Fruit fly (Drosophila melanogaster) whole organism, embryonic: ENCODE results near the gene Hexo1.

Source experiments
- Bgb ChIP-seq: fragments of 200-800 bp; sonication (Bioruptor generic); IDR thresholded peaks from 2 replicates; pipeline ENCODE4 v1.3.6; 2022; ENCODE audit warnings: missing biosample characterization, missing genetic modification characterization; ENCODE audit not compliant: partially characterized antibody
- Blimp-1 ChIP-seq: fragments of 200-800 bp; sonication (Bioruptor generic); optimal IDR thresholded peaks from 3 replicates; lab custom pipeline; 2018; ENCODE audit warnings: missing biosample characterization, missing genetic modification characterization, mild to moderate bottlenecking, moderate library complexity, missing genetic modification reagents
- CG10147 ChIP-seq: fragments of 200-800 bp; sonication (Bioruptor generic); optimal IDR thresholded peaks from 2 replicates; lab custom pipeline; 2019; ENCODE audit warnings: missing biosample characterization, mild to moderate bottlenecking, missing genetic modification characterization, moderate library complexity
- CG10267 ChIP-seq: fragments of 200-800 bp; sonication (Bioruptor generic); optimal IDR thresholded peaks from 2 replicates; lab custom pipeline; 2018; ENCODE audit warnings: missing biosample characterization, mild to moderate bottlenecking, missing genetic modification characterization, moderate library complexity
- CG10462 ChIP-seq: fragments of 200-800 bp; sonication (Bioruptor generic); optimal IDR thresholded peaks from 2 replicates; lab custom pipeline; 2016; ENCODE audit warnings: missing biosample characterization, missing genetic modification characterization
- CG10654 ChIP-seq: fragments of 200-800 bp; sonication (Bioruptor generic); optimal IDR thresholded peaks from 2 replicates; lab custom pipeline; 2016; ENCODE audit warnings: missing biosample characterization, missing genetic modification characterization
- CG11085 ChIP-seq: fragments of 200-800 bp; sonication (Bioruptor generic); IDR thresholded peaks from 2 replicates; pipeline ENCODE4 v1.3.6; 2022; ENCODE audit warnings: missing biosample characterization, missing genetic modification characterization
- CG11695 ChIP-seq: fragments of 200-800 bp; sonication (Bioruptor generic); IDR thresholded peaks from 3 replicates; pipeline ENCODE4 v1.3.6; 2022; ENCODE audit warnings: missing biosample characterization, missing genetic modification characterization
- CG11723 ChIP-seq: fragments of 200-800 bp; sonication (Bioruptor generic); optimal IDR thresholded peaks from 2 replicates; lab custom pipeline; 2017; ENCODE audit warnings: missing biosample characterization, mild to moderate bottlenecking, missing genetic modification characterization
- CG12155 ChIP-seq: fragments of 200-800 bp; sonication (Bioruptor generic); optimal IDR thresholded peaks from 3 replicates; lab custom pipeline; 2016; ENCODE audit warnings: missing biosample characterization, missing genetic modification characterization
- CG12219 ChIP-seq: fragments of 200-800 bp; sonication (Bioruptor generic); optimal IDR thresholded peaks from 3 replicates; lab custom pipeline; 2018; ENCODE audit warnings: missing biosample characterization, mild to moderate bottlenecking, missing genetic modification characterization
- CG12236 ChIP-seq: fragments of 200-800 bp; sonication (Bioruptor generic); optimal IDR thresholded peaks from 2 replicates; lab custom pipeline; 2016; ENCODE audit warnings: missing biosample characterization, missing genetic modification characterization
- CG12769 ChIP-seq: fragments of 200-800 bp; sonication (Bioruptor generic); optimal IDR thresholded peaks from 2 replicates; lab custom pipeline; 2019; ENCODE audit warnings: missing biosample characterization, mild to moderate bottlenecking, missing genetic modification characterization, moderate library complexity
- CG15269 ChIP-seq: fragments of 200-800 bp; sonication (Bioruptor generic); optimal IDR thresholded peaks from 2 replicates; lab custom pipeline; 2018; ENCODE audit warnings: missing biosample characterization, mild to moderate bottlenecking, missing genetic modification characterization, moderate library complexity
- CG1529 ChIP-seq: fragments of 200-800 bp; sonication (Bioruptor generic); optimal IDR thresholded peaks from 3 replicates; lab custom pipeline; 2018; ENCODE audit warnings: missing biosample characterization, missing genetic modification characterization
- CG16779 ChIP-seq: fragments of 200-800 bp; sonication (Bioruptor generic); IDR thresholded peaks from 2 replicates; pipeline ENCODE4 v1.3.6; 2022; ENCODE audit warnings: missing biosample characterization, missing genetic modification characterization
- CG30431 ChIP-seq: fragments of 200-800 bp; sonication (Bioruptor generic); optimal IDR thresholded peaks from 2 replicates; lab custom pipeline; 2017; ENCODE audit warnings: missing biosample characterization, missing genetic modification characterization
- CG32767 ChIP-seq: fragments of 200-800 bp; sonication (Bioruptor generic); IDR thresholded peaks from 2 replicates; pipeline ENCODE4 v1.3.6; 2022; ENCODE audit warnings: missing biosample characterization, missing genetic modification characterization
- CG5180 ChIP-seq: fragments of 200-800 bp; sonication (Bioruptor generic); optimal IDR thresholded peaks from 3 replicates; lab custom pipeline; 2017; ENCODE audit warnings: missing biosample characterization, missing genetic modification characterization, mild to moderate bottlenecking, moderate library complexity, missing genetic modification reagents
- CG6813 ChIP-seq: fragments of 200-800 bp; sonication (Bioruptor generic); optimal IDR thresholded peaks from 2 replicates; lab custom pipeline; 2017; ENCODE audit warnings: missing biosample characterization, missing genetic modification characterization, mild to moderate bottlenecking, moderate library complexity, missing genetic modification reagents
- D19B ChIP-seq: fragments of 200-800 bp; sonication (Bioruptor generic); optimal IDR thresholded peaks from 2 replicates; lab custom pipeline; 2017; ENCODE audit warnings: missing biosample characterization, mild to moderate bottlenecking, missing genetic modification characterization
- Dfd ChIP-seq, 2 experiments: fragments of >200 bp; optimal IDR thresholded peaks; 2 replicates each; lab custom pipeline; 2017; ENCODE audit warnings: missing biosample characterization in 2 of 2, missing genetic modification characterization in 2 of 2
- Elba2 ChIP-seq: fragments of 200-800 bp; sonication (Bioruptor generic); optimal IDR thresholded peaks from 3 replicates; lab custom pipeline; 2016; ENCODE audit warnings: missing biosample characterization, missing genetic modification characterization
- Gug ChIP-seq: fragments of 200-800 bp; sonication (Bioruptor generic); IDR thresholded peaks from 4 replicates; pipeline ENCODE4 v1.3.6; 2022; ENCODE audit warnings: missing biosample characterization, missing genetic modification characterization
- HmgD ChIP-seq: fragments of 200-800 bp; sonication (Bioruptor generic); optimal IDR thresholded peaks from 3 replicates; lab custom pipeline; 2016; ENCODE audit warnings: missing biosample characterization, missing genetic modification characterization
- Nf-YB ChIP-seq: fragments of 200-800 bp; sonication (Bioruptor generic); optimal IDR thresholded peaks from 3 replicates; lab custom pipeline; 2019; ENCODE audit warnings: missing biosample characterization, mild to moderate bottlenecking, missing genetic modification characterization, moderate library complexity
- Ravus ChIP-seq: fragments of 200-800 bp; sonication (Bioruptor generic); IDR thresholded peaks from 2 replicates; pipeline ENCODE4 v1.3.6; 2022; ENCODE audit warnings: missing biosample characterization, missing genetic modification characterization
- Stat92E ChIP-seq, 3 experiments: fragments of >200 bp in 2 of 3; fragments of 200-800 bp in 1 of 3; sonication (Bioruptor generic) in 1 of 3; optimal IDR thresholded peaks; 2 replicates each; lab custom pipeline; 2017 to 2019; ENCODE audit warnings: missing biosample characterization in 3 of 3, missing genetic modification characterization in 3 of 3, mild to moderate bottlenecking in 1 of 3, moderate library complexity in 1 of 3
- Usf ChIP-seq: fragments of 200-800 bp; sonication (Bioruptor generic); optimal IDR thresholded peaks from 2 replicates; lab custom pipeline; 2017; ENCODE audit warnings: missing genotype, missing biosample characterization, missing genetic modification characterization
- bcd ChIP-seq: fragments of 200-800 bp; sonication (Bioruptor generic); optimal IDR thresholded peaks from 2 replicates; lab custom pipeline; 2017; ENCODE audit warnings: missing biosample characterization, mild to moderate bottlenecking, missing genetic modification characterization
- cad ChIP-seq: fragments of >200 bp; optimal IDR thresholded peaks from 2 replicates; lab custom pipeline; 2017; ENCODE audit warnings: missing biosample characterization, missing genetic modification characterization
- ci ChIP-seq: fragments of 200-800 bp; sonication (Bioruptor generic); IDR thresholded peaks from 3 replicates; pipeline ENCODE4 v1.3.6; 2022; ENCODE audit warnings: missing biosample characterization, missing genetic modification characterization
- dysf ChIP-seq: fragments of 200-800 bp; sonication (Bioruptor generic); IDR thresholded peaks from 3 replicates; pipeline ENCODE4 v1.3.6; 2022; ENCODE audit warnings: missing biosample characterization, missing genetic modification characterization
- fu2 ChIP-seq: fragments of 200-800 bp; sonication (Bioruptor generic); optimal IDR thresholded peaks from 2 replicates; lab custom pipeline; 2016; ENCODE audit warnings: missing biosample characterization, missing genetic modification characterization
- grau ChIP-seq: fragments of 200-800 bp; optimal IDR thresholded peaks from 3 replicates; lab custom pipeline; 2019; ENCODE audit warnings: missing biosample characterization, mild to moderate bottlenecking, missing genetic modification characterization, moderate library complexity
- her ChIP-seq: fragments of 200-800 bp; sonication (Bioruptor generic); optimal IDR thresholded peaks from 2 replicates; lab custom pipeline; 2016; ENCODE audit warnings: missing biosample characterization, missing genetic modification characterization
- ind ChIP-seq: fragments of 200-800 bp; sonication (Bioruptor generic); optimal IDR thresholded peaks from 3 replicates; lab custom pipeline; 2016; ENCODE audit warnings: missing biosample characterization, missing genetic modification characterization
- insv ChIP-seq, 2 experiments: fragments of 200-800 bp; sonication (Bioruptor generic); optimal IDR thresholded peaks; 3 replicates each; lab custom pipeline; 2016 to 2018; ENCODE audit warnings: missing biosample characterization in 2 of 2, missing genetic modification characterization in 2 of 2
- inv ChIP-seq: fragments of 200-800 bp; sonication (Bioruptor generic); IDR thresholded peaks from 2 replicates; pipeline ENCODE4 v1.3.6; 2022; ENCODE audit warnings: missing biosample characterization, missing genetic modification characterization; ENCODE audit not compliant: partially characterized antibody
- kah ChIP-seq: fragments of 200-800 bp; sonication (Bioruptor generic); optimal IDR thresholded peaks from 2 replicates; lab custom pipeline; 2018; ENCODE audit warnings: missing biosample characterization, mild to moderate bottlenecking, missing genetic modification characterization
- luna ChIP-seq: fragments of 200-800 bp; sonication (Bioruptor generic); optimal IDR thresholded peaks from 2 replicates; lab custom pipeline; 2016; ENCODE audit warnings: missing biosample characterization, missing genetic modification characterization
- pfk ChIP-seq: fragments of 200-800 bp; sonication (Bioruptor generic); optimal IDR thresholded peaks from 2 replicates; lab custom pipeline; 2018; ENCODE audit warnings: missing biosample characterization, mild to moderate bottlenecking, missing genetic modification characterization, moderate library complexity
- repo ChIP-seq: fragments of 200-800 bp; sonication (Bioruptor generic); optimal IDR thresholded peaks from 2 replicates; lab custom pipeline; 2016; ENCODE audit warnings: missing biosample characterization, missing genetic modification characterization
- sens-2 ChIP-seq: fragments of 200-800 bp; sonication (Bioruptor generic); IDR thresholded peaks from 2 replicates; pipeline ENCODE4 v1.3.6; 2022; ENCODE audit warnings: missing biosample characterization, missing genetic modification characterization
- sisA ChIP-seq: fragments of 200-800 bp; sonication (Bioruptor generic); IDR thresholded peaks from 2 replicates; pipeline ENCODE4 v1.3.6; 2022; ENCODE audit warnings: missing biosample characterization, missing genetic modification characterization
- slou ChIP-seq: fragments of 200-800 bp; sonication (Bioruptor generic); optimal IDR thresholded peaks from 3 replicates; lab custom pipeline; 2016; ENCODE audit warnings: missing biosample characterization, missing genetic modification characterization
- so ChIP-seq: fragments of 200-800 bp; sonication (Bioruptor generic); IDR thresholded peaks from 3 replicates; pipeline ENCODE4 v1.3.6; 2022; ENCODE audit warnings: missing biosample characterization, missing genetic modification characterization
- tna ChIP-seq: fragments of 200-800 bp; sonication (Bioruptor generic); IDR thresholded peaks from 2 replicates; pipeline ENCODE4 v1.3.6; 2022; ENCODE audit warnings: missing biosample characterization, missing genetic modification characterization; ENCODE audit not compliant: partially characterized antibody
- trh ChIP-seq: fragments of 200-800 bp; sonication (Bioruptor generic); optimal IDR thresholded peaks from 2 replicates; lab custom pipeline; 2016; ENCODE audit warnings: missing biosample characterization, missing genetic modification characterization
- vvl ChIP-seq: fragments of 200-800 bp; sonication (Bioruptor generic); IDR thresholded peaks from 2 replicates; pipeline ENCODE4 v1.3.6; 2022; ENCODE audit warnings: missing biosample characterization, missing genetic modification characterization
- wdn ChIP-seq: fragments of 200-800 bp; sonication (Bioruptor generic); IDR thresholded peaks from 2 replicates; pipeline ENCODE4 v1.3.6; 2022; ENCODE audit warnings: missing biosample characterization, missing genetic modification characterization
- zfh2 ChIP-seq: fragments of 200-800 bp; sonication (Bioruptor generic); optimal IDR thresholded peaks from 2 replicates; lab custom pipeline; 2016; ENCODE audit warnings: missing biosample characterization, missing genetic modification characterization

The Hexo1 gene

dm6 chr3L:4262384-4262783 lies 26.1 kb upstream of the Hexo1 start, which contains the start of the genes CG11586 and VhaM9.7-a (continued):
- peak; percentile 0 for TF ChIP-seq pfk (GFP tag; lab: Kevin White, UChicago)
- TF ChIP-seq CG10147 (GFP tag; lab: Kevin White, UChicago), result no peak
- no peak for TF ChIP-seq CG15269 (tag; lab: Kevin White, UChicago)
- peak; percentile 24 for TF ChIP-seq Blimp-1 (GFP tag; lab: Kevin White, UChicago)
- TF ChIP-seq CG11085, result no peak
- no peak for TF ChIP-seq sens-2 (GFP tag; lab: Robert Waterston, UW)
- TF ChIP-seq D19B (GFP tag; lab: Kevin White, UChicago), result no peak
- no peak for TF ChIP-seq trh (GFP tag; lab: Kevin White, UChicago)
- no peak for TF ChIP-seq fu2 (GFP tag; lab: Kevin White, UChicago)
- no peak for TF ChIP-seq CG16779 (GFP tag; lab: Robert Waterston, UW)
- TF ChIP-seq ind (GFP tag; lab: Kevin White, UChicago), result peak; percentile 25
- TF ChIP-seq Stat92E (GFP tag; optimal IDR thresholded peaks at IDR 0.05; lab: Kevin White, UChicago), result no peak
- peak; percentile 29 for TF ChIP-seq grau
- no peak for TF ChIP-seq Gug
- TF ChIP-seq slou (GFP tag; lab: Kevin White, UChicago), result peak; percentile 20
- no peak for TF ChIP-seq CG10654
- no peak for TF ChIP-seq ci (GFP tag; lab: Robert Waterston, UW)
- TF ChIP-seq her (GFP tag; lab: Kevin White, UChicago), result no peak
- TF ChIP-seq dysf (GFP tag; lab: Robert Waterston, UW), result no peak
- no peak for TF ChIP-seq Usf (GFP tag; lab: Kevin White, UChicago)
- no peak for TF ChIP-seq cad (GFP tag; lab: Kevin White, UChicago)
- no peak for TF ChIP-seq CG12236 (GFP tag; lab: Kevin White, UChicago)
- 0 out of 2 replicates have a peak, but pooled peaks have one; percentile 20 for TF ChIP-seq CG32767 (GFP tag; lab: Robert Waterston, UW)
- no peak for TF ChIP-seq bcd (GFP tag; lab: Kevin White, UChicago)
- peak; percentile 31 for TF ChIP-seq CG10462
- no peak for TF ChIP-seq CG11723 (GFP tag; lab: Kevin White, UChicago)
- no peak for TF ChIP-seq wdn (GFP tag; lab: Robert Waterston, UW)
- TF ChIP-seq CG12769 (tag; lab: Kevin White, UChicago), result no peak
- TF ChIP-seq HmgD (GFP tag; lab: Kevin White, UChicago), result no peak
- no peak for TF ChIP-seq CG5180 (GFP tag; lab: Kevin White, UChicago)
- no peak for TF ChIP-seq zfh2
- TF ChIP-seq sisA (GFP tag; lab: Robert Waterston, UW), result no peak
- peak; percentile 63 for TF ChIP-seq CG10267
- no peak for TF ChIP-seq CG12155 (GFP tag; lab: Kevin White, UChicago)
- TF ChIP-seq luna, result no peak
- TF ChIP-seq Bgb (GFP tag; lab: Robert Waterston, UW), result peak; percentile 63
- TF ChIP-seq repo (GFP tag; lab: Kevin White, UChicago), result no peak
- TF ChIP-seq vvl (GFP tag; lab: Robert Waterston, UW), result no peak
- peak; percentile 35; the same call in 1 of the 2 replicates for TF ChIP-seq inv (GFP tag; lab: Robert Waterston, UW)
- no peak for TF ChIP-seq Elba2 (GFP tag; lab: Kevin White, UChicago)
- no peak for TF ChIP-seq Ravus (GFP tag; lab: Robert Waterston, UW)
- TF ChIP-seq tna (GFP tag; lab: Robert Waterston, UW), result peak; percentile 45; the same call in 1 of the 2 replicates
- TF ChIP-seq CG12219 (GFP tag; lab: Kevin White, UChicago), result no peak
- TF ChIP-seq insv (GFP tag; optimal IDR thresholded peaks at IDR 0.05; lab: Kevin White, UChicago), result no peak
- no peak for TF ChIP-seq Nf-YB (GFP tag; lab: Kevin White, UChicago)
- no peak for TF ChIP-seq CG11695 (GFP tag; lab: Robert Waterston, UW)
- no peak for TF ChIP-seq Dfd (GFP tag; optimal IDR thresholded peaks at IDR 0.05; lab: Kevin White, UChicago)
- no peak for TF ChIP-seq CG6813 (GFP tag; lab: Kevin White, UChicago)
- TF ChIP-seq so (GFP tag; lab: Robert Waterston, UW), result no peak
- TF ChIP-seq kah (GFP tag; lab: Kevin White, UChicago), result no peak
- TF ChIP-seq CG1529 (GFP tag; lab: Kevin White, UChicago), result no peak
- TF ChIP-seq CG30431 (GFP tag; lab: Kevin White, UChicago), result no peak
